Worm (Caenorhabditis elegans) whole organism, L1 larva: ENCODE measurements around the gene Y69H2.17.

Experiments used
- C34B4.2 ChIP-seq: sonication (generic microtip); optimal IDR thresholded peaks from 2 replicates; lab custom pipeline; 2017; ENCODE audit warnings: mild to moderate bottlenecking, missing genetic modification characterization, missing compliant biosample characterization
- aly-2 ChIP-seq: fragments of 150-350 bp; optimal IDR thresholded peaks from 2 replicates; lab custom pipeline; 2014; ENCODE audit warnings: missing biosample characterization, missing genetic modification characterization
- ces-1 ChIP-seq: fragments of 150-350 bp; optimal IDR thresholded peaks from 2 replicates; lab custom pipeline; 2014; ENCODE audit warnings: missing biosample characterization, missing genetic modification reagents, missing genetic modification characterization
- dpl-1 ChIP-seq, 3 experiments: fragments of 150-350 bp in 2 of 3; sonication (generic microtip) in 1 of 3; optimal IDR thresholded peaks; 2 replicates each; lab custom pipeline; 2014 to 2017; ENCODE audit warnings: missing biosample characterization in 3 of 3, missing genetic modification characterization in 3 of 3, missing genetic modification reagents in 3 of 3
- fkh-10 ChIP-seq: sonication (generic microtip); optimal IDR thresholded peaks from 2 replicates; lab custom pipeline; 2017; ENCODE audit warnings: missing biosample characterization, missing genetic modification reagents, missing genetic modification characterization
- fkh-8 ChIP-seq: sonication (generic microtip); optimal IDR thresholded peaks from 2 replicates; lab custom pipeline; 2016; ENCODE audit warnings: mild to moderate bottlenecking, missing genetic modification characterization, missing compliant biosample characterization
- mdl-1 ChIP-seq, 2 experiments: fragments of 150-350 bp; optimal IDR thresholded peaks; 2 replicates each; lab custom pipeline; 2014 to 2017; ENCODE audit warnings: missing biosample characterization in 2 of 2, missing genetic modification characterization in 2 of 2, inconsistent platforms in 1 of 2
- nhr-12 ChIP-seq: sonication (generic microtip); optimal IDR thresholded peaks from 2 replicates; lab custom pipeline; 2017; ENCODE audit warnings: missing biosample characterization, missing genetic modification characterization
- nhr-76 ChIP-seq: sonication (generic microtip); optimal IDR thresholded peaks from 2 replicates; lab custom pipeline; 2017; ENCODE audit warnings: missing biosample characterization, missing genetic modification characterization
- skn-1 ChIP-seq: fragments of 150-350 bp; optimal IDR thresholded peaks from 2 replicates; lab custom pipeline; 2014; ENCODE audit warnings: missing biosample characterization, missing genetic modification characterization
- tbx-2 ChIP-seq: sonication (generic microtip); optimal IDR thresholded peaks from 2 replicates; lab custom pipeline; 2016; ENCODE audit warnings: missing genetic modification characterization, missing compliant biosample characterization
- unc-62 ChIP-seq: fragments of 150-350 bp; optimal IDR thresholded peaks from 2 replicates; lab custom pipeline; 2014; ENCODE audit warnings: missing biosample characterization, missing genetic modification reagents, missing genetic modification characterization
- ztf-11 ChIP-seq, 2 experiments: sonication (generic microtip); optimal IDR thresholded peaks; 2 replicates each; lab custom pipeline; 2016 to 2017; ENCODE audit warnings: missing genetic modification characterization in 2 of 2, missing biosample characterization in 1 of 2, missing compliant biosample characterization in 1 of 2

ce11 chrV:18637544-18638366, 47.0 kb upstream of the Y69H2.17 start:
- TF ChIP-seq fkh-8 (tag; lab: Kevin White, UChicago): no peak
- TF ChIP-seq ztf-11 (tag; optimal IDR thresholded peaks at IDR 0.05; lab: Kevin White, UChicago): no peak
- TF ChIP-seq tbx-2 (tag; lab: Kevin White, UChicago): peak; percentile 10
- no peak for TF ChIP-seq nhr-76 (tag; lab: Kevin White, UChicago)
- TF ChIP-seq skn-1 (tag; lab: Kevin White, UChicago): peak; percentile 19
- no peak for TF ChIP-seq ces-1 (GFP tag; lab: Kevin White, UChicago)
- TF ChIP-seq dpl-1 (GFP tag; optimal IDR thresholded peaks at IDR 0.05; lab: Kevin White, UChicago): no peak
- TF ChIP-seq unc-62 (GFP tag; lab: Kevin White, UChicago): no peak
- TF ChIP-seq nhr-12: no peak
- no peak for TF ChIP-seq aly-2 (tag; lab: Kevin White, UChicago)
- no peak for TF ChIP-seq fkh-10
- TF ChIP-seq mdl-1 (tag; optimal IDR thresholded peaks at IDR 0.05; lab: Kevin White, UChicago): peak in 1 of 2 experiments; percentile 15
- TF ChIP-seq C34B4.2 (tag; lab: Kevin White, UChicago): no peak
